Worm (Caenorhabditis elegans) whole organism, late embryonic: ENCODE measurements around the gene zip-2.

ENCODE experiments used
- nfya-1 ChIP-seq: sonication (generic microtip); optimal IDR thresholded peaks from 2 replicates; lab custom pipeline; 2017; ENCODE audit warnings: missing genetic modification characterization, mild to moderate bottlenecking, missing compliant biosample characterization, antibody characterized with exemption, moderate library complexity
- pros-1 ChIP-seq: fragments of 150-350 bp; optimal IDR thresholded peaks from 2 replicates; lab custom pipeline; 2014; ENCODE audit warnings: missing biosample characterization, missing genetic modification reagents, missing genetic modification characterization

- TF ChIP-seq nfya-1 (no peak), pros-1 (tag; lab: Kevin White, UChicago) (no peak)
These were observed 48.7 kb downstream of the zip-2 start for ce11 chrIII:881460-881859.
